Worm (Caenorhabditis elegans) whole organism, L4 larva: ENCODE results near the gene idi-1.

ENCODE experiments used
- D1046.2 ChIP-seq: fragments of 200-800 bp; sonication (Bioruptor generic); IDR thresholded peaks from 2 replicates; pipeline ENCODE4 v1.3.6; 2022; ENCODE audit warnings: missing genetic modification characterization, missing compliant biosample characterization
- F26F4.8 ChIP-seq: fragments of 200-800 bp; sonication (Bioruptor generic); conservative IDR thresholded peaks from 2 replicates; pipeline ENCODE4 v1.3.6; 2022; ENCODE audit warnings: missing genetic modification characterization, missing compliant biosample characterization
- F44E2.7 ChIP-seq: fragments of 200-800 bp; sonication (Bioruptor generic); IDR thresholded peaks from 2 replicates; pipeline ENCODE4 v2.1.2; 2022; ENCODE audit warnings: missing genetic modification characterization, missing compliant biosample characterization
- R02D3.7 ChIP-seq: fragments of 150-350 bp; sonication (generic microtip); optimal IDR thresholded peaks from 3 replicates; lab custom pipeline; 2014; ENCODE audit warnings: missing biosample characterization, missing genetic modification characterization
- T20F7.1 ChIP-seq: fragments of 200-800 bp; sonication (Bioruptor generic); optimal IDR thresholded peaks from 2 replicates; lab custom pipeline; 2018; ENCODE audit warnings: mild to moderate bottlenecking, missing genetic modification characterization, missing compliant biosample characterization
- T26A8.4 ChIP-seq: fragments of 200-800 bp; sonication (Bioruptor generic); IDR thresholded peaks from 2 replicates; pipeline ENCODE4 v1.3.6; 2022; ENCODE audit warnings: missing genetic modification characterization, missing compliant biosample characterization
- Y5F2A.4 ChIP-seq: fragments of 200-800 bp; sonication (Bioruptor generic); optimal IDR thresholded peaks from 2 replicates; lab custom pipeline; 2018; ENCODE audit warnings: mild to moderate bottlenecking, missing genetic modification characterization, missing compliant biosample characterization
- Y75B8A.6 ChIP-seq: fragments of 200-800 bp; sonication (Bioruptor generic); IDR thresholded peaks from 2 replicates; pipeline ENCODE4 v1.3.6; 2022; ENCODE audit warnings: missing genetic modification reagents, missing genetic modification characterization, missing compliant biosample characterization
- aha-1 ChIP-seq: fragments of 150-350 bp; peaks from one replicate; lab custom pipeline; 2014; ENCODE audit warnings: missing biosample characterization, missing genetic modification characterization
- aly-2 ChIP-seq: sonication (generic microtip); optimal IDR thresholded peaks from 2 replicates; lab custom pipeline; 2018; ENCODE audit warnings: missing biosample characterization, missing genetic modification characterization
- arid-1 ChIP-seq: fragments of 200-800 bp; sonication (Bioruptor generic); conservative IDR thresholded peaks from 2 replicates; pipeline ENCODE4 v1.3.6; 2022; ENCODE audit warnings: missing genetic modification reagents, missing genetic modification characterization, missing compliant biosample characterization
- cey-2 ChIP-seq: sonication (generic microtip); optimal IDR thresholded peaks from 3 replicates; lab custom pipeline; 2017; ENCODE audit warnings: missing genetic modification characterization, mild to moderate bottlenecking, missing compliant biosample characterization, antibody characterized with exemption, borderline replicate concordance; ENCODE audit not compliant: insufficient read depth
- ctbp-1 ChIP-seq: fragments of 200-800 bp; sonication (Bioruptor generic); IDR thresholded peaks from 2 replicates; pipeline ENCODE4 v1.3.6; 2022; ENCODE audit warnings: missing genetic modification reagents, missing genetic modification characterization, missing compliant biosample characterization
- daf-19 ChIP-seq: fragments of 200-800 bp; sonication (Bioruptor generic); conservative IDR thresholded peaks from 2 replicates; pipeline ENCODE4 v1.3.6; 2022; ENCODE audit warnings: missing genetic modification characterization, missing compliant biosample characterization
- dmd-8 ChIP-seq: fragments of 200-800 bp; sonication (Bioruptor generic); IDR thresholded peaks from 2 replicates; pipeline ENCODE4 v1.3.6; 2022; ENCODE audit warnings: missing genetic modification characterization, missing compliant biosample characterization
- dpl-1 ChIP-seq: fragments of 150-350 bp; optimal IDR thresholded peaks from 2 replicates; lab custom pipeline; 2014; ENCODE audit warnings: missing biosample characterization, missing genetic modification reagents, missing genetic modification characterization
- duxl-1 ChIP-seq: sonication (generic microtip); optimal IDR thresholded peaks from 2 replicates; lab custom pipeline; 2016; ENCODE audit warnings: mild to moderate bottlenecking, missing genetic modification characterization, moderate library complexity, missing compliant biosample characterization; ENCODE audit not compliant: poor library complexity
- egl-27 ChIP-seq: sonication (generic microtip); optimal IDR thresholded peaks from 3 replicates; lab custom pipeline; 2017; ENCODE audit warnings: missing biosample characterization, missing genetic modification reagents, missing genetic modification characterization
- hlh-11 ChIP-seq: fragments of 200-800 bp; sonication (Bioruptor generic); optimal IDR thresholded peaks from 2 replicates; lab custom pipeline; 2018; ENCODE audit warnings: mild to moderate bottlenecking, missing genetic modification characterization, missing compliant biosample characterization
- lin-15B ChIP-seq: fragments of 150-350 bp; sonication (generic microtip); optimal IDR thresholded peaks from 3 replicates; lab custom pipeline; 2014; ENCODE audit warnings: missing biosample characterization, missing genetic modification characterization
- madf-5 ChIP-seq, 2 experiments: fragments of 200-800 bp; sonication (Bioruptor generic); IDR thresholded peaks; 2 replicates each; pipeline ENCODE4 v1.3.6; 2022; ENCODE audit warnings: missing compliant biosample characterization in 2 of 2, missing genetic modification characterization in 2 of 2
- mdl-1 ChIP-seq, 2 experiments: fragments of 150-350 bp in 1 of 2; sonication (generic microtip) in 1 of 2; optimal IDR thresholded peaks; 2 replicates each; lab custom pipeline; 2014 to 2017; ENCODE audit warnings: missing biosample characterization in 2 of 2, missing genetic modification characterization in 2 of 2
- mxl-3 ChIP-seq: fragments of 200-800 bp; sonication (Bioruptor generic); optimal IDR thresholded peaks from 2 replicates; lab custom pipeline; 2018; ENCODE audit warnings: mild to moderate bottlenecking, missing genetic modification characterization, missing compliant biosample characterization
- nhr-11 ChIP-seq: fragments of 150-350 bp; optimal IDR thresholded peaks from 2 replicates; lab custom pipeline; 2014; ENCODE audit warnings: missing biosample characterization, missing genetic modification characterization
- nhr-28 ChIP-seq: fragments of 150-350 bp; optimal IDR thresholded peaks from 2 replicates; lab custom pipeline; 2014; ENCODE audit warnings: missing biosample characterization, missing genetic modification characterization
- nhr-41 ChIP-seq: fragments of 200-800 bp; sonication (Bioruptor generic); IDR thresholded peaks from 2 replicates; pipeline ENCODE4 v1.3.6; 2022; ENCODE audit warnings: missing genetic modification reagents, missing genetic modification characterization, missing compliant biosample characterization
- pqm-1 ChIP-seq: sonication (generic microtip); optimal IDR thresholded peaks from 2 replicates; lab custom pipeline; 2017; ENCODE audit warnings: missing biosample characterization, missing genetic modification characterization
- skn-1 ChIP-seq: fragments of 150-350 bp; optimal IDR thresholded peaks from 2 replicates; lab custom pipeline; 2014; ENCODE audit warnings: missing biosample characterization, missing genetic modification characterization
- snpc-1.2 ChIP-seq: fragments of 200-800 bp; sonication (Bioruptor generic); IDR thresholded peaks from 2 replicates; pipeline ENCODE4 v1.3.6; 2022; ENCODE audit warnings: missing genetic modification reagents, missing genetic modification characterization, missing compliant biosample characterization
- snpc-4 ChIP-seq: fragments of 150-350 bp; optimal IDR thresholded peaks from 2 replicates; lab custom pipeline; 2014; ENCODE audit warnings: missing biosample characterization, missing genetic modification characterization
- unc-39 ChIP-seq: sonication (generic microtip); optimal IDR thresholded peaks from 2 replicates; lab custom pipeline; 2017; ENCODE audit warnings: missing biosample characterization, missing genetic modification characterization
- unc-62 ChIP-seq, 3 experiments: fragments of 150-350 bp in 1 of 3; sonication (generic microtip); optimal IDR thresholded peaks in 2 of 3; peaks in 1 of 3; 1 replicate in 1 of 3; 2 replicates in 2 of 3; lab custom pipeline; 2014 to 2017; ENCODE audit warnings: missing biosample characterization in 3 of 3, missing genetic modification characterization in 3 of 3, missing genetic modification reagents in 3 of 3, missing genotype in 1 of 3
- zag-1 ChIP-seq: fragments of 150-350 bp; optimal IDR thresholded peaks from 2 replicates; lab custom pipeline; 2014; ENCODE audit warnings: missing biosample characterization, missing genetic modification characterization
- zfp-2 ChIP-seq: sonication (generic microtip); optimal IDR thresholded peaks from 2 replicates; lab custom pipeline; 2016; ENCODE audit warnings: mild to moderate bottlenecking, missing genetic modification characterization, missing compliant biosample characterization
- ztf-11 ChIP-seq: fragments of 150-350 bp; optimal IDR thresholded peaks from 2 replicates; lab custom pipeline; 2014; ENCODE audit warnings: missing biosample characterization, missing genetic modification characterization
- ztf-7 ChIP-seq: fragments of 150-350 bp; optimal IDR thresholded peaks from 2 replicates; lab custom pipeline; 2014; ENCODE audit warnings: missing biosample characterization, missing genetic modification characterization

Gene idi-1

DNA sequence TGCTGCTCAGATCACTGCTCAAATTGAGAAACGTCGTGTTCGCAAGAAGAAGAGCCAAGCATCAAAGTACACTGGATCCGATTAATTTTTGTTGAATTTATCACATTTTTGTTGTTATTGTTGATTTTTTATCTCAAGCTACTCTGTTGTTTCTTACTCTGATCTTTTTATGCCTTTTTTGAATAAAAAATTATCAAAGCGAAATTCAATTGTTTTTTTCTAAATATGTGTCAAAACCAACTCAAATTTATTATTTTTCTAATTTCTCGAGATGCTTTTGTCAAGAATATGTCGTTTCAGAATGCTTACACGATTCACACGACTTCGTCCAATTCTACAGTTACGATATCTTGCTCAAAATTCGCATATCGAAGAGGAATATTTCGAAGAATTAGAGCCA, 44.1 kb upstream of the idi-1 start, which contains the start of gene K12H4.2:
TSS of gene K12H4.2 (plus strand) at position 301 of the 400 bp plus-strand sequence.
- TF ChIP-seq Y5F2A.4 (GFP tag; lab: Kevin White, UChicago): no peak
- TF ChIP-seq dmd-8: no peak

- no peak for TF ChIP-seq duxl-1
- no peak for TF ChIP-seq mdl-1 (tag; optimal IDR thresholded peaks at IDR 0.05; lab: Kevin White, UChicago)
- TF ChIP-seq aha-1 (tag; lab: Kevin White, UChicago): peak; percentile 1
- peak; percentile 76 for TF ChIP-seq nhr-28
- TF ChIP-seq egl-27 (tag; lab: Kevin White, UChicago): no peak
- TF ChIP-seq zfp-2: no peak
- peak; percentile 36 for TF ChIP-seq T20F7.1 (GFP tag; lab: Kevin White, UChicago)
- TF ChIP-seq T26A8.4 (GFP tag; lab: Robert Waterston, UW): no peak
- TF ChIP-seq R02D3.7 (tag; lab: Kevin White, UChicago): no peak
- TF ChIP-seq skn-1 (tag; lab: Kevin White, UChicago): no peak
- no peak for TF ChIP-seq daf-19 (GFP tag; lab: Robert Waterston, UW)
- TF ChIP-seq pqm-1 (tag; lab: Kevin White, UChicago): peak; percentile 91
- no peak for TF ChIP-seq F26F4.8
- no peak for TF ChIP-seq aly-2 (tag; lab: Kevin White, UChicago)
- TF ChIP-seq nhr-41 (GFP tag; lab: Robert Waterston, UW): no peak
- no peak for TF ChIP-seq snpc-4 (tag; lab: Kevin White, UChicago)
These were observed 40.6 kb upstream of the idi-1 start, which contains the start of gene K12H4.7 for ce11 chrIII:8050944-8051343. Gene K12H4.7, minus strand, starts transcription at chrIII:8051081.

DNA sequence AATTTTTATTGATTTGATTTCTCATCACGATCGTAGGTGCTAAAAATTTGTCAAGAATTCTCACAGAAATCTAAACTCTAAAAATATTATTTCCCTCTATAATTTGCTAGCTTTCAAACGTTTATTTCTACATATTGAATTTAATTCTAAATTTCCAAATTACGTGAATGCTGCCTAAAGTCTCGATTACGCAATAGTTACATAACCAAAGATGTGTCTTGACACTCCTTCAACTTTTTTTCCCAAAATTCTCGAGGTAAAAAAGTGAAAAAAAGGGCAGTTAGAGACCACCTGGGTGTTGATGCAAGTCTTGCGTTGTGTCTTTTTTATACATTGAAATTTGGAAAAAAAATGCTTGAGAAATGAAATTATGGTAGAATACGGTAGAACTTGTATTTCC, 39.7 kb upstream of the idi-1 start:
- TF ChIP-seq F44E2.7 (no peak), ctbp-1 (no peak), unc-39 (no peak), lin-15B (no peak), snpc-1.2 (GFP tag; lab: Robert Waterston, UW) (no peak), Y75B8A.6 (no peak), aha-1 (tag; lab: Kevin White, UChicago) (no peak), dpl-1 (GFP tag; lab: Kevin White, UChicago) (no peak), cey-2 (no peak), daf-19 (GFP tag; lab: Robert Waterston, UW) (no peak)

ce11 chrIII:8061114-8061513, 30.4 kb upstream of the idi-1 start:
- TF ChIP-seq unc-62 (GFP tag; optimal IDR thresholded peaks at IDR 0.05 in 1 of 2; lab: Kevin White, UChicago) (peak in 1 of 2 experiments; percentile 96), unc-62 (tag; optimal IDR thresholded peaks at IDR 0.05; lab: Kevin White, UChicago) (no peak), arid-1 (GFP tag; lab: Robert Waterston, UW) (no peak)

DNA sequence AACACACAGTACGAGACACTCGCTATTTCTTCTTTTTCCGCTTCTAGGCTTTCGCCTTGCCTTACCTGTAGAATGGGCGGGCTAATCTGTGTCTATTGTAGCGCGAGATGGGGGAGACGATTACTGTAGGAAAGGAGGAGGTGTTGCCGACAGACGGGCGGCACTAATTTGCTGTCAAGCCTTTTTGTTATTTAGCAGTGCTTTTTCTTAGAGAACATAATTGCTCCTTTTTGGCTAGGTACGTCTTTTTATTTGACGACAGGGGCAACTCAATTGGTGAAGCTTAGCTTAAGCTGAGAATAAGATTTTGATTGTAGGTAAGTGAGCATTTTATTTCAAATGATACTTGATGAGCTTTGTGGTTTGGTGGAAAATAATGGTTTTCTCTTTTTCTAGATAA, 27.8 kb upstream of the idi-1 start:
- TF ChIP-seq zag-1 (tag; lab: Kevin White, UChicago) (no peak), unc-62 (GFP tag; optimal IDR thresholded peaks at IDR 0.05 in 1 of 2; lab: Kevin White, UChicago) (peak in 1 of 2 experiments; percentile 95), unc-62 (tag; optimal IDR thresholded peaks at IDR 0.05; lab: Kevin White, UChicago) (no peak), madf-5 (GFP tag; IDR thresholded peaks at IDR 0.05; lab: Robert Waterston, UW) (no peak), mxl-3 (no peak), ztf-7 (tag; lab: Kevin White, UChicago) (no peak)
- TF ChIP-seq, all 104 proteins: peak for 1

DNA sequence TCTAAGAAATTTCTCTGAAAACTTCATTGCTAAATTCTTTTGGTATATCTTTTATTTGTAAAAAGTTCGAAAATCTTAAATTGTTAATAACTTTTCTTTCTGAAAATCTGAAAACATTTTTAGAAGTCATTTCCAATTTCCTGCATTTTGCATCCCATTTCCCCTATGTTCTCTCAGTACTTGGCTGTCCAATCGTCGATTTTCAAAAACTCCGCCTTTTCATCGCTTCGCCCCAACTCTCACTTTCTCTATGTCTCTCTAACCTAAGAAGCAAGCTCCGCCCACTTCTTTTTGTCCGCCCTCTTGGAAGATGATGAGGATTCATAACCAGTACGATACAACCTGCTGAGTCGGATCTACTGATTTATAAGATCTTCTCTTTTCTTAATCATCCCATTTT, 26.4 kb upstream of the idi-1 start:
- no peak for TF ChIP-seq hlh-11
- TF ChIP-seq duxl-1: no peak
- TF ChIP-seq D1046.2 (GFP tag; lab: Robert Waterston, UW): no peak
- no peak for TF ChIP-seq ztf-11 (tag; lab: Kevin White, UChicago)
- no peak for TF ChIP-seq nhr-11 (tag; lab: Kevin White, UChicago)
